Fruit fly (Drosophila melanogaster) whole organism, embryonic: ENCODE results near the gene CG32087.

Source experiments
- CG14050 ChIP-seq: fragments of 200-800 bp; sonication (Bioruptor generic); IDR thresholded peaks from 3 replicates; pipeline ENCODE4 v1.3.6; 2022; ENCODE audit warnings: missing biosample characterization, missing genetic modification characterization
- CG4707 ChIP-seq: fragments of 200-800 bp; sonication (Bioruptor generic); optimal IDR thresholded peaks from 2 replicates; lab custom pipeline; 2018; ENCODE audit warnings: missing biosample characterization, mild to moderate bottlenecking, missing genetic modification characterization, moderate library complexity
- CG7357 ChIP-seq: fragments of 200-800 bp; sonication (Bioruptor generic); IDR thresholded peaks from 3 replicates; pipeline ENCODE4 v1.3.6; 2022; ENCODE audit warnings: missing biosample characterization, missing genetic modification characterization
- CG7987 ChIP-seq: fragments of 200-800 bp; sonication (Bioruptor generic); optimal IDR thresholded peaks from 2 replicates; lab custom pipeline; 2018; ENCODE audit warnings: missing biosample characterization, mild to moderate bottlenecking, missing genetic modification characterization, moderate library complexity
- Gug ChIP-seq: fragments of 200-800 bp; sonication (Bioruptor generic); IDR thresholded peaks from 4 replicates; pipeline ENCODE4 v1.3.6; 2022; ENCODE audit warnings: missing biosample characterization, missing genetic modification characterization
- Lpt ChIP-seq: fragments of >200 bp; optimal IDR thresholded peaks from 2 replicates; lab custom pipeline; 2018; ENCODE audit warnings: missing biosample characterization, missing genetic modification characterization
- Meics ChIP-seq: fragments of 200-800 bp; sonication (Bioruptor generic); optimal IDR thresholded peaks from 2 replicates; lab custom pipeline; 2017; ENCODE audit warnings: missing biosample characterization, mild to moderate bottlenecking, missing genetic modification characterization
- az2 ChIP-seq: fragments of 200-800 bp; sonication (Bioruptor generic); optimal IDR thresholded peaks from 3 replicates; lab custom pipeline; 2016; ENCODE audit warnings: missing biosample characterization, missing genetic modification characterization
- btn ChIP-seq: fragments of 200-800 bp; sonication (Bioruptor generic); optimal IDR thresholded peaks from 2 replicates; lab custom pipeline; 2016; ENCODE audit warnings: missing biosample characterization, missing genetic modification characterization
- fd3F ChIP-seq: fragments of 200-800 bp; sonication (Bioruptor generic); optimal IDR thresholded peaks from 2 replicates; lab custom pipeline; 2018; ENCODE audit warnings: missing biosample characterization, mild to moderate bottlenecking, missing genetic modification characterization, moderate library complexity
- nau ChIP-seq: fragments of 200-800 bp; sonication (Bioruptor generic); optimal IDR thresholded peaks from 3 replicates; lab custom pipeline; 2017; ENCODE audit warnings: missing biosample characterization, mild to moderate bottlenecking, missing genetic modification characterization, missing genetic modification reagents
- repo ChIP-seq: fragments of 200-800 bp; sonication (Bioruptor generic); optimal IDR thresholded peaks from 2 replicates; lab custom pipeline; 2016; ENCODE audit warnings: missing biosample characterization, missing genetic modification characterization
- zfh1 ChIP-seq: fragments of 200-800 bp; sonication (Bioruptor generic); IDR thresholded peaks from 3 replicates; pipeline ENCODE4 v1.3.6; 2022; ENCODE audit warnings: missing biosample characterization, missing genetic modification characterization

- no peak for TF ChIP-seq Gug (GFP tag; lab: Robert Waterston, UW)
- TF ChIP-seq CG14050 (GFP tag; lab: Robert Waterston, UW): no peak
- no peak for TF ChIP-seq btn
- no peak for TF ChIP-seq fd3F (GFP tag; lab: Kevin White, UChicago)
- no peak for TF ChIP-seq zfh1
- no peak for TF ChIP-seq CG7357
- TF ChIP-seq CG4707 (GFP tag; lab: Kevin White, UChicago): no peak
- TF ChIP-seq nau (GFP tag; lab: Kevin White, UChicago): peak; percentile 48
- peak; percentile 18 for TF ChIP-seq CG7987
- TF ChIP-seq Meics (GFP tag; lab: Kevin White, UChicago): no peak
- TF ChIP-seq az2 (GFP tag; lab: Kevin White, UChicago): no peak
- TF ChIP-seq repo (GFP tag; lab: Kevin White, UChicago): no peak
- TF ChIP-seq Lpt: no peak
Measured at dm6 chr3L:11772608-11773017, 40.7 kb downstream of the CG32087 start.
